Worm (Caenorhabditis elegans): ENCODE measurements around the gene hmgs-1.
A peak's percentile ranks its signal among the peaks of the same experiment; 100 is the strongest.

Gene hmgs-1

DNA sequence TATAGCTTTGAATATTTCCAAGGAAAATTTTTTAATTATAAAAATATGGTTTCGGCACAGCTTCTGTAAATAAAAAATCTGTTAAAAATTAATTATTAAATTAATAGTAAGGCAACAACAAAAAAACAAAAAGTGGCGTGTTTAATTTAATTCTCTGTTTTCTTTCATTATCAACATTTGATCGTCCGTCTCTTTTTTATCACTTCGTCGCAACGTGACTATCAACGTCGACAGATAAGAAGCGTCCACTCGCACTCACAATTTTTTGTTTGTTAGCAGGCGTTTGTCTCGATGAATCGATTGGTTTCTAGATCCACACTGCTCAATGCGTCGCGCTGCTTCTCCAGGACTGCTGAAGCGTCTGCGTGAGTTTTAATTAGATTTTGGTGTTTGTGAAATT lies 28.3 kb upstream of the hmgs-1 start, which contains the start of gene gcst-1:
Gene gcst-1, plus strand, starts transcription at position 277 of the 400 bp plus-strand sequence.
- no peak for TF ChIP-seq cebp-1 (GFP tag; IDR thresholded peaks at IDR 0.05)
- peak; percentile 14 for TF ChIP-seq cebp-1 (tag; optimal IDR thresholded peaks at IDR 0.05)
- TF ChIP-seq gei-17 (GFP tag; optimal IDR thresholded peaks at IDR 0.05) = no peak
- 0 out of 2 replicates have a peak, but pooled peaks have one; percentile 17 for TF ChIP-seq B0336.3 (GFP tag; IDR thresholded peaks at IDR 0.05)
- TF ChIP-seq nhr-80 (tag; optimal IDR thresholded peaks at IDR 0.05) = peak; percentile 78
- TF ChIP-seq pha-4 (tag; optimal IDR thresholded peaks at IDR 0.05) = no peak
- TF ChIP-seq madf-8 (GFP tag; conservative IDR thresholded peaks at IDR 0.05) = no peak
- TF ChIP-seq bed-2 (GFP tag; IDR thresholded peaks at IDR 0.05) = no peak
- TF ChIP-seq K11D2.4 (GFP tag; IDR thresholded peaks at IDR 0.05) = no peak
- TF ChIP-seq nhr-27 (tag; optimal IDR thresholded peaks at IDR 0.05) = no peak
- TF ChIP-seq let-607 (tag; optimal IDR thresholded peaks at IDR 0.05) = no peak
- no peak for TF ChIP-seq T26A5.8 (tag; optimal IDR thresholded peaks at IDR 0.05)
- no peak for TF ChIP-seq Y79H2A.3 (GFP tag; conservative IDR thresholded peaks at IDR 0.05)
- no peak for TF ChIP-seq attf-5 (GFP tag; optimal IDR thresholded peaks at IDR 0.05)
- TF ChIP-seq unc-62 (GFP tag; optimal IDR thresholded peaks at IDR 0.05) = no peak

DNA sequence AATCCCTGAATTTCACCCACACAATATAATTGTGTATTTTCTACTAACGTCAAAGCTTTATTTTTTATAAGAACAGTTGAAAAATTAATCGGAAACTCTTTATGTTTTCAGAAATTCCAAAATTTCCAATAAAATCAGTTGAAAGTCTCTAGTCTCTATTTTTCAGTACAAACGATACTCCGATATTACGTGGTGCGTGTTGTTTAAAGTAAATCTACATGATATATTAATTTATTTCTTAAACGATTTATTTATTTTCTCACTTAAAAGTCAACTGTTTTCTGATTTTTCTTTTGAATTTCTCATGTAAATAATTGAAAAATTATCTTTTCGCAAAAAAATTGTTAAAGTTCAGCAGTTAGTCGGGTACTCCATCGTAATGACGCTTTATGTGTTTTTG lies 27.8 kb upstream of the hmgs-1 start:
- TF ChIP-seq nfya-2 (GFP tag; IDR thresholded peaks at IDR 0.05) (no peak), attf-3 (GFP tag; conservative IDR thresholded peaks at IDR 0.05) (peak; percentile 70)

DNA sequence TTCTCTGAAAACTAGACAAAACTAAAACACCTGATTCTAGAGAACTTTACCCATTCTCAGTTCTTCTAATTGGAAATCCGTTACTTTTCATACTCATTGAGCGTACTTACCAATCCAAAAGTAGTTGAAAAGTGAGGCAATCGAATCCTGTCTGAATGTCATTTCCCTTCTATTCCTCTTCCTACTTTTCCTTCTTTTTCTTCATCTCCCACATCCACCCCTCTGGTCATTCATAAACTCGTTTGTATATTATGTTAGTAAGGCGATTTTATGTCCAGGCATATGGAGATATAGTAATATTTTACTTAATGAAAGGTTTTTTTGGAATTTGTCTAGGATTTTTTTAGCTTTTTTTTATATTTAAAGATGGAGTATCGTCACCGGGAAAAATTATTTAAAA lies 23.9 kb upstream of the hmgs-1 start:
- TF ChIP-seq nfyb-1 (GFP tag; IDR thresholded peaks at IDR 0.05) = no peak

DNA sequence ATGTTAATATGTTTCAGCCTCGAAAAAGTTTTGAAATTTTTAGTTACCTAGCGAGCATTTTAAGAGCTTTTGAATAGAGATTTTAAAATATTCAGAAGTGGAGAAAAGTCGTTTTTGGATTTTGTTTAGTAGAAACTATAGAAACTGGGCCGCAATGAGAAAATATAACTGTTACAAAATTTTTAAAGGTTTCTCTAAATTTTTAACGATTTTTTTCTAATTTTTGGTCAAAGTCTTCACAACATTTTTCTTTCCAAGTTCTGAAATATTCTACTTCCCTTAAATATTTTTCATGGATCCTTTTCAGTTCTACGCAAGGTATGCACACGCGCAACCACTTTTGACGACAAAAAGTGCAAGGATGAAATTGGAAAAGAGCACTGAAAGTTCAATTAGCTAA lies 21.1 kb upstream of the hmgs-1 start, which contains the start of gene peli-1:
Gene peli-1, plus strand, starts transcription at position 301 of the 400 bp plus-strand sequence.
- TF ChIP-seq madf-10 (tag; optimal IDR thresholded peaks at IDR 0.05) (no peak), lin-35 (GFP tag; optimal IDR thresholded peaks at IDR 0.05) (no peak), let-526 (GFP tag; IDR thresholded peaks at IDR 0.05) (no peak), nfya-2 (GFP tag; IDR thresholded peaks at IDR 0.05) (no peak), ztf-6 (GFP tag; IDR thresholded peaks at IDR 0.05) (no peak), hmg-20 (GFP tag; IDR thresholded peaks at IDR 0.05) (no peak), B0019.2 (GFP tag; conservative IDR thresholded peaks at IDR 0.05) (no peak), bed-1 (GFP tag; IDR thresholded peaks at IDR 0.05) (no peak), zfh-2 (GFP tag; conservative IDR thresholded peaks at IDR 0.05) (no peak), snpc-1.3 (tag; optimal IDR thresholded peaks at IDR 0.05; ENCODE audit: insufficient read depth) (no peak), chd-7 (tag; optimal IDR thresholded peaks at IDR 0.05) (no peak), him-1 (tag; optimal IDR thresholded peaks at IDR 0.05) (no peak), F22D6.2 (tag; optimal IDR thresholded peaks at IDR 0.05) (no peak), somi-1 (GFP tag; optimal IDR thresholded peaks at IDR 0.05) (no peak), T07F8.4 (tag; optimal IDR thresholded peaks at IDR 0.05) (no peak), nhr-120 (GFP tag; IDR thresholded peaks at IDR 0.05) (no peak), lir-1 (GFP tag; conservative IDR thresholded peaks at IDR 0.05) (no peak), ztf-26 (tag; optimal IDR thresholded peaks at IDR 0.05) (no peak), hmg-1.2 (GFP tag; IDR thresholded peaks at IDR 0.05) (no peak), mel-28 (tag; optimal IDR thresholded peaks at IDR 0.05; ENCODE audit: borderline replicate concordance) (no peak)

Data from whole organism, young adult.